Worm (Caenorhabditis elegans): ENCODE measurements around the gene wdr-83.

- TF ChIP-seq ama-1 (optimal IDR thresholded peaks at IDR 0.05) (peak; percentile 47), skn-1 (tag; optimal IDR thresholded peaks at IDR 0.05) (no peak), mdl-1 (tag; optimal IDR thresholded peaks at IDR 0.05) (no peak), lin-39 (tag; optimal IDR thresholded peaks at IDR 0.05) (no peak), nhr-28 (tag; optimal IDR thresholded peaks at IDR 0.05) (no peak), pqm-1 (tag; optimal IDR thresholded peaks at IDR 0.05) (no peak), sea-2 (GFP tag; optimal IDR thresholded peaks at IDR 0.05) (no peak), egl-27 (tag; optimal IDR thresholded peaks at IDR 0.05) (no peak)
These were observed 8.4 kb upstream of the wdr-83 start, which contains the start of gene golg-2 for ce11 chrII:5039912-5040311.

All from whole organism, L3 larva.